Worm (Caenorhabditis elegans) whole organism, midembryonic: ENCODE results near the gene T03G11.9.

Experiments
- cog-1 ChIP-seq: sonication (generic microtip); optimal IDR thresholded peaks from 2 replicates; lab custom pipeline; 2016; ENCODE audit warnings: missing genetic modification characterization, missing compliant biosample characterization
- med-1 ChIP-seq: sonication (generic microtip); optimal IDR thresholded peaks from 2 replicates; lab custom pipeline; 2017; ENCODE audit warnings: missing genetic modification characterization, mild to moderate bottlenecking, missing compliant biosample characterization, antibody characterized with exemption, missing genetic modification reagents; ENCODE audit not compliant: insufficient read depth
- ref-1 ChIP-seq: fragments of 200-800 bp; sonication (Bioruptor generic); conservative IDR thresholded peaks from 2 replicates; pipeline ENCODE4 v1.3.6; 2022; ENCODE audit warnings: missing genetic modification reagents, missing genetic modification characterization, missing compliant biosample characterization
- tab-1 ChIP-seq: fragments of 200-800 bp; sonication (Bioruptor generic); IDR thresholded peaks from 2 replicates; pipeline ENCODE4 v1.3.6; 2022; ENCODE audit warnings: missing genetic modification characterization, missing compliant biosample characterization

DNA sequence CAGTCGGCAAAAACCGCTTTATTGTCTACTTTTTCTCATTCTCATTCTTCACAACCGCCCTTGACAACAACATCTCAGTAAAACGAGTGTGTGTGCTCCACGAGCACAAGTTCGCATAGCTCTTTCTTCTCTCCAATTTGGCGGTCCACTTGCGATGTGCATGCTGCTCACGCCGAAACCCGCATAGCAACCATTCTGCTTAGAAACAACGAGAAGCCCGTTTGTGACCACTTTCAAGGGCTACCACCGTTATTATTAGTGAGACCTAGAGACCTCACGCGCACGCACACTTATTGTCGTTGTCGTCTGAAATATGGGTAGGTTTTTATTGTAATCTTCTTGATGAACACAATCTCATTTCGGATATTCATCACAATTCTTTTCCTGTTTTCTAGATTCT lies 9.8 kb upstream of the T03G11.9 start, which contains the start of gene zchc-1A:
- TF ChIP-seq ref-1 (no peak), tab-1 (GFP tag; lab: Robert Waterston, UW) (no peak), med-1 (GFP tag; lab: Kevin White, UChicago) (no peak), cog-1 (tag; lab: Kevin White, UChicago) (no peak)
